Fruit fly (Drosophila melanogaster) whole organism, wandering third instar larva: ENCODE measurements around the gene CG11454.

ENCODE experiments used
- Abd-B ChIP-seq: fragments of >200 bp; optimal IDR thresholded peaks from 2 replicates; lab custom pipeline; 2017; ENCODE audit warnings: missing biosample characterization, missing genetic modification characterization
- CG32264 ChIP-seq: fragments of 200-800 bp; sonication (Bioruptor generic); optimal IDR thresholded peaks from 2 replicates; lab custom pipeline; 2016; ENCODE audit warnings: missing biosample characterization, missing genetic modification characterization
- CG9705 ChIP-seq: fragments of 200-800 bp; sonication (Bioruptor generic); optimal IDR thresholded peaks from 2 replicates; lab custom pipeline; 2018; ENCODE audit warnings: missing biosample characterization, mild to moderate bottlenecking, missing genetic modification characterization
- CrebA ChIP-seq: fragments of 200-800 bp; sonication (Bioruptor generic); optimal IDR thresholded peaks from 2 replicates; lab custom pipeline; 2016; ENCODE audit warnings: missing biosample characterization, mild to moderate bottlenecking, missing genetic modification characterization, borderline replicate concordance
- Dfd ChIP-seq: fragments of >200 bp; optimal IDR thresholded peaks from 2 replicates; lab custom pipeline; 2017; ENCODE audit warnings: missing biosample characterization, missing genetic modification characterization
- Dif ChIP-seq: fragments of 200-275, 200-300 bp; sonication (Bioruptor generic); optimal IDR thresholded peaks from 2 replicates; lab custom pipeline; 2018; ENCODE audit warnings: missing biosample characterization, missing genetic modification characterization; ENCODE audit not compliant: partially characterized antibody
- HLH106 ChIP-seq: fragments of 200-800 bp; optimal IDR thresholded peaks from 3 replicates; lab custom pipeline; 2019; ENCODE audit warnings: missing biosample characterization, mild to moderate bottlenecking, missing genetic modification characterization, moderate library complexity
- Hnf4 ChIP-seq: fragments of 200-800 bp; sonication (Bioruptor generic); optimal IDR thresholded peaks from 2 replicates; lab custom pipeline; 2016; ENCODE audit warnings: missing biosample characterization, mild to moderate bottlenecking, missing genetic modification characterization
- Hr78 ChIP-seq: fragments of >200 bp; optimal IDR thresholded peaks from 2 replicates; lab custom pipeline; 2017; ENCODE audit warnings: missing biosample characterization, missing genetic modification characterization
- Hr83 ChIP-seq: fragments of 200-300 bp; sonication (Bioruptor generic); optimal IDR thresholded peaks from 2 replicates; lab custom pipeline; 2016; ENCODE audit warnings: missing biosample characterization, mild to moderate bottlenecking, missing genetic modification characterization, moderate library complexity; ENCODE audit not compliant: poor library complexity, severe bottlenecking
- Myc ChIP-seq: fragments of >200 bp; optimal IDR thresholded peaks from 2 replicates; lab custom pipeline; 2017
- N ChIP-seq: fragments of >200 bp; optimal IDR thresholded peaks from 2 replicates; lab custom pipeline; 2018; ENCODE audit warnings: missing biosample characterization, missing external identifiers, missing genetic modification characterization
- OdsH ChIP-seq: fragments of 200-800 bp; sonication (Bioruptor generic); optimal IDR thresholded peaks from 2 replicates; lab custom pipeline; 2016; ENCODE audit warnings: missing biosample characterization, mild to moderate bottlenecking, missing genetic modification characterization
- Rel ChIP-seq, 2 experiments: fragments of 200-800 bp; sonication (Bioruptor generic) in 1 of 2; optimal IDR thresholded peaks; 2 replicates in 1 of 2; 3 replicates in 1 of 2; lab custom pipeline; 2016 to 2019; ENCODE audit warnings: mild to moderate bottlenecking in 2 of 2, missing biosample characterization in 2 of 2, missing genetic modification characterization in 2 of 2, moderate library complexity in 1 of 2
- Sp1 ChIP-seq: fragments of 200-800 bp; sonication (Bioruptor generic); optimal IDR thresholded peaks from 3 replicates; lab custom pipeline; 2019; ENCODE audit warnings: missing biosample characterization, mild to moderate bottlenecking, missing genetic modification characterization, moderate library complexity
- Vsx2 ChIP-seq: fragments of 200-300, 225-300 bp; sonication (Bioruptor generic); optimal IDR thresholded peaks from 2 replicates; lab custom pipeline; 2018; ENCODE audit warnings: missing biosample characterization, missing genetic modification characterization; ENCODE audit not compliant: partially characterized antibody
- br ChIP-seq: fragments of 200-800 bp; sonication (Bioruptor generic); optimal IDR thresholded peaks from 2 replicates; lab custom pipeline; 2016; ENCODE audit warnings: missing biosample characterization, missing genetic modification characterization
- brk ChIP-seq: fragments of 200-800 bp; sonication (Bioruptor generic); optimal IDR thresholded peaks from 2 replicates; lab custom pipeline; 2016; ENCODE audit warnings: missing biosample characterization, mild to moderate bottlenecking, missing genetic modification characterization
- dl ChIP-seq, 2 experiments: fragments of 175-275, 200-275 bp in 1 of 2; fragments of 200-275 bp in 1 of 2; sonication (Bioruptor generic); optimal IDR thresholded peaks; lab custom pipeline; 2018; ENCODE audit warnings: mild to moderate bottlenecking in 2 of 2, missing biosample characterization in 2 of 2, missing genetic modification characterization in 2 of 2, moderate library complexity in 2 of 2; ENCODE audit not compliant: partially characterized antibody in 2 of 2, insufficient read depth in 1 of 2
- dmrt93B ChIP-seq: fragments of 200-800 bp; sonication (Bioruptor generic); optimal IDR thresholded peaks from 2 replicates; lab custom pipeline; 2018; ENCODE audit warnings: missing biosample characterization, mild to moderate bottlenecking, missing genetic modification characterization
- ey ChIP-seq: fragments of 200-800 bp; sonication (Bioruptor generic); optimal IDR thresholded peaks from 2 replicates; lab custom pipeline; 2016; ENCODE audit warnings: missing biosample characterization, missing genetic modification characterization
- foxo ChIP-seq, 2 experiments: fragments of 200-800 bp; sonication (Bioruptor generic); optimal IDR thresholded peaks; 2 replicates in 1 of 2; 3 replicates in 1 of 2; lab custom pipeline; 2016 to 2017; ENCODE audit warnings: missing biosample characterization in 2 of 2, missing genetic modification characterization in 2 of 2
- fru ChIP-seq: fragments of 200-800 bp; sonication (Bioruptor generic); optimal IDR thresholded peaks from 3 replicates; lab custom pipeline; 2016; ENCODE audit warnings: missing biosample characterization, mild to moderate bottlenecking, missing genetic modification characterization
- h ChIP-seq: fragments of 200-800 bp; sonication (Bioruptor generic); optimal IDR thresholded peaks from 3 replicates; lab custom pipeline; 2016; ENCODE audit warnings: missing biosample characterization, mild to moderate bottlenecking, missing genetic modification characterization
- jim ChIP-seq: fragments of 175-275, 200-325 bp; sonication (Bioruptor generic); optimal IDR thresholded peaks from 2 replicates; lab custom pipeline; 2016; ENCODE audit warnings: missing biosample characterization, mild to moderate bottlenecking, missing genetic modification characterization
- pan ChIP-seq: fragments of >200 bp; optimal IDR thresholded peaks from 2 replicates; lab custom pipeline; 2017
- psq ChIP-seq: fragments of 200-800 bp; sonication (Bioruptor generic); optimal IDR thresholded peaks from 3 replicates; lab custom pipeline; 2017; ENCODE audit warnings: missing biosample characterization, mild to moderate bottlenecking, missing genetic modification characterization, moderate library complexity
- rgr ChIP-seq: fragments of 200-800 bp; sonication (Bioruptor generic); optimal IDR thresholded peaks from 3 replicates; lab custom pipeline; 2016; ENCODE audit warnings: missing biosample characterization, mild to moderate bottlenecking, missing genetic modification characterization
- sage ChIP-seq: fragments of 200-800 bp; sonication (Bioruptor generic); optimal IDR thresholded peaks from 2 replicates; lab custom pipeline; 2016; ENCODE audit warnings: missing biosample characterization, mild to moderate bottlenecking, missing genetic modification characterization
- sv ChIP-seq: fragments of 200-800 bp; sonication (Bioruptor generic); optimal IDR thresholded peaks from 3 replicates; lab custom pipeline; 2016; ENCODE audit warnings: missing biosample characterization, missing genetic modification characterization
- tai ChIP-seq: sonication (Bioruptor generic); optimal IDR thresholded peaks from 2 replicates; lab custom pipeline; 2016; ENCODE audit warnings: missing biosample characterization, missing genetic modification characterization
- usp ChIP-seq: fragments of >200 bp; optimal IDR thresholded peaks from 2 replicates; lab custom pipeline; 2017; ENCODE audit warnings: missing biosample characterization, missing genetic modification characterization
- woc ChIP-seq: sonication (Bioruptor generic); optimal IDR thresholded peaks from 2 replicates; lab custom pipeline; 2016; ENCODE audit warnings: missing biosample characterization, mild to moderate bottlenecking, missing genetic modification characterization

CG11454 gene

DNA sequence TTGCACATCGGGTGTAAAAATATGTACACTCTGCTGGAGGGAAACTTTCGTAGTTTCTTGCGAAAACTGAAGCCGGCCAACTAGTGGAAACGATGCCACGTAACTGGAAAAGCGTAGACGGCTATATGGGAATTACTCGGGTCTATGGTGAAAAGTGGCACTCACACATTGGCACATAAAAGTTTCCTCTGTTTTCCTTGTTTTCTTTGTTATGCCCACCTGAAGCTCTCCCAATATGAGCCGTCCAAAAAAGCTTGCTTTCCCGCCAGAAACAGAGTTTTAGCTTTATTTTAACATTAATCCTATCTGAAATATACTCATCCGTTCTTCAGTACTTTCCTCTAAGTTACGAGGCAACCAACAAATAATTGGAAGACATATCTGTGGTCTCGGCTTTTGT is 12.4 kb upstream of the CG11454 start, which contains the start of gene CG3164:
Gene CG3164 (minus strand): TSS at position 101 of the 400 bp plus-strand sequence.
- TF ChIP-seq sv (GFP tag; lab: Kevin White, UChicago) (no peak), Hr78 (GFP tag; lab: Kevin White, UChicago) (no peak), brk (GFP tag; lab: Kevin White, UChicago) (no peak), sage (GFP tag; lab: Kevin White, UChicago) (no peak), Myc (no peak), dl (GFP tag; optimal IDR thresholded peaks at IDR 0.05; lab: Kevin White, UChicago; ENCODE audit: insufficient read depth in 1 of 2, partially characterized antibody in 2 of 2) (no peak), N (no peak), CrebA (GFP tag; lab: Kevin White, UChicago) (no peak)

DNA sequence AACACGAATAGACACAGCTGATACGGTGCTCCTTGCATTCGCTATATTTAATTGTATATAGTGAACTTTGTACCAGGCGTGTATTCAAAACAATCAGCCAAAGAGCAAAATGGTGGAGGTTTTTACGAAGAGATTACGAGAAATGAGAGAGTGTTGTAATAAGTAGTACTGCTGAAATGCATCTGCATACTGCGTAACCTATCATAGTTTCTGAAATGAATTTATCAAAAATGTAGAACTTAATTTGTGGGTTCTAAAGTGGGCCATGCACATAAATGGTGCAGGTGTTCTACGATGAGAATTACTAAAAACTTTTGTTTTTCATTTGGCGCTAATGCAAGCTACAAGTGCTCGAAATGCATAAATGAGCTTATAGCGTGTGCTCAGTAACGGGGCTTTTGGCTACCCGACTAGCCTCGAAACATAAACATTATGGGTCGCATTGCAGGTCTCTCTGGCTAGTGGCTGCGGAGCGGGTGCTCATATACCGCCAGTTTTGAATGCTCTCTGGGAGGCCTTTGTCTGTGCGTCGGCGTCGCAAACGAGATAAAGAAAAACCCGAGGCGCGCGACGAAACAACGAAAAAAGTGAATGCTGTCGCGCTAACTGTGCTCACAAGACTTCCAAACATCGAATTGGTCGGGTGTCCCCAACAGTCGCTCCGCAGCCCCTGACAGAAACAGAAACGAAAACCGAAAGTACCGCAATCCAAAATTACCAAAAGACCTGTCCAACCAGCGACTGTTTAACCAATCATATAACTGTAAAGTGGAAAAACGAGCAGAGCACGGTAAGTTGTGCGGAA is 11.5 kb upstream of the CG11454 start, which contains the start of gene Gs1:
Gene Gs1 (plus strand): TSS at position 612 of the 805 bp plus-strand sequence.
- TF ChIP-seq usp (GFP tag; lab: Kevin White, UChicago) = no peak
- no peak for TF ChIP-seq Rel (GFP tag; optimal IDR thresholded peaks at IDR 0.05; lab: Kevin White, UChicago)
- TF ChIP-seq Rel (tag; optimal IDR thresholded peaks at IDR 0.05; lab: Kevin White, UChicago) = peak; percentile 68
- peak; percentile 42 for TF ChIP-seq Hnf4 (GFP tag; lab: Kevin White, UChicago)
- no peak for TF ChIP-seq sv (GFP tag; lab: Kevin White, UChicago)
- peak; percentile 59 for TF ChIP-seq Sp1
- no peak for TF ChIP-seq CG32264 (GFP tag; lab: Kevin White, UChicago)
- peak; percentile 55 for TF ChIP-seq h (GFP tag; lab: Kevin White, UChicago)
- peak; percentile 45 for TF ChIP-seq rgr (GFP tag; lab: Kevin White, UChicago)
- peak; percentile 14 for TF ChIP-seq OdsH (GFP tag; lab: Kevin White, UChicago)
- peak; percentile 66 to 89 for TF ChIP-seq dl (GFP tag; optimal IDR thresholded peaks at IDR 0.05; lab: Kevin White, UChicago; ENCODE audit: insufficient read depth in 1 of 2, partially characterized antibody in 2 of 2)
- TF ChIP-seq foxo (GFP tag; optimal IDR thresholded peaks at IDR 0.05; lab: Kevin White, UChicago) = peak in 1 of 2 experiments; percentile 15
- peak; percentile 41 for TF ChIP-seq Hr83 (GFP tag; lab: Kevin White, UChicago)
- TF ChIP-seq br (GFP tag; lab: Kevin White, UChicago) = peak; percentile 43
- TF ChIP-seq Dif (GFP tag; lab: Kevin White, UChicago) = peak; percentile 90

DNA sequence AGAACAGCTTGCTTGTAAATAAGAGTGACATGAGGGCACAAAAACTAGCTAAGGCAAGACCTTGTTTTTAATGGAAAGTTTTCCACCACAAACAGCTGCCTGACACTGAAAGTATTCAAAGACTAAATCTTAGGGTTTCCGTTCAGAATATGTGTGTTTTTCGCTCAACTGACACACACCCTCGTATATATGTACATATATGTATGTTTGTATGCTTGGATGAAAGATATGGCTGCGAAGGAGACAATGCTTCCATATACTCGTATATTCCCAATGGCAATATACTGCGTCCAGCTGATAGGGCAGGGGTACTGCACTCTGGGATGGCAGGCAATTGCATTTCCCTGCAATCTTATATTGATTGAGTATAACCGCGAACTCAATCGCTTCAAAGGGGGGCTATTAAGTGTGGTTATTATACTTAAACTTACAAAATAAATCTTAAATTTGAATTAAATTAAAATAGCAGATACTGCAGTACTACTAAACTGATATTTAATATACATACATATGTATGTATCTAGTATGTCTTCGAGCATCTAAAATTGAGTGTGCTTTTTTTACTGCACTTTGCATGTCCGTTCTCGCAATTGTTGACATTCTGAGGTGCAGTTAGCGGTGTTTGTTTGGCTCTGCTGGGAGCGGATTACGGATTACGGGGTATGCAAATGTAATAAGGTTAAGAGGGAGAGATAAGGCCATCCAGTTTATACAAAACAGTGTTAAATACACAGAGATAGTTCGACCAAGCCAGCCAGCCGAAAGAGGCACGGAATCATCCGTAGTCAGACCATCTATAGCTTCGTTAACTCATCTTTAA is 8.3 kb upstream of the CG11454 start:
- TF ChIP-seq Rel (GFP tag; optimal IDR thresholded peaks at IDR 0.05; lab: Kevin White, UChicago) (no peak), Rel (tag; optimal IDR thresholded peaks at IDR 0.05; lab: Kevin White, UChicago) (peak; percentile 22), N (no peak), Dfd (no peak)
- TF ChIP-seq, all 38 proteins: peak for 1

DNA sequence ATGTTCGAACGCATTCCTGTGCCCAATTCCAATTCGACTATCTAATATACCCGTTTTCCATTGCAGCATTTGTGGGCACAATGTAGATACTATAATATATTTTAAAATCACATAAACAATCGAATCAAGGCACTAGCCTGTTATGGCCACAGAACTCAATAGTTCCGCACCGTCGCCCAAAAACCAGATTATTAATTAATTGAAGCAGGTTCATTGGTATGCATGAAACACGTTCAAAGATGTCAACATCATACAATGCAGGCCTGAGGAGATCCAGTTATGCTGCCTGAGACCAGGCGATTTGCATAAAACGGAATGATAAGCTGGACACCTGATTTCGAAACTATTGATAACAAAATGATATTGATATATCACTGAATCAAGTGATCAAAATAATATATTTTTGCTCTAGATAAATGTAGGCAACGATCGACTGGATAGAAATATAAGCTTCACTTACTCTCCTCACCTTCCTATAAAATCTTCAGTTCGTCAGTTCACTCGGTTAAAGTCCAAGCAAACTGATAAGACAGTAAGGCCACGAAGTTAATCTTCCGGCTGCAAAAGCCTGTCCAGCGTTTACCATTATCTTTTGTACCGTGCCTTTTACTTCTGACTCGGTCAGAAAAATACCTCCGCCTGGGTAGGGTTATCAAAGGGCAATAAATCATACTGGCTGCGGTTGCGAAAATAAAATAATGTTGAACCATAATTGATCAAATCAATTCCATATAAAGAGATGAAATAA is 7.6 kb upstream of the CG11454 start:
- TF ChIP-seq N (no peak), jim (GFP tag; lab: Kevin White, UChicago) (no peak), OdsH (GFP tag; lab: Kevin White, UChicago) (no peak), psq (no peak), HLH106 (tag; lab: Kevin White, UChicago) (no peak), Rel (GFP tag; optimal IDR thresholded peaks at IDR 0.05; lab: Kevin White, UChicago) (no peak), Rel (tag; optimal IDR thresholded peaks at IDR 0.05; lab: Kevin White, UChicago) (peak; percentile 20), fru (GFP tag; lab: Kevin White, UChicago) (peak; percentile 47), Hnf4 (GFP tag; lab: Kevin White, UChicago) (peak; percentile 62), Hr83 (GFP tag; lab: Kevin White, UChicago) (no peak), ey (no peak), CG9705 (GFP tag; lab: Kevin White, UChicago) (no peak), CG32264 (GFP tag; lab: Kevin White, UChicago) (no peak), pan (lab: Kevin White, UChicago) (no peak), tai (no peak), Sp1 (no peak), Dif (GFP tag; lab: Kevin White, UChicago) (no peak), Abd-B (no peak), dmrt93B (GFP tag; lab: Kevin White, UChicago) (no peak), brk (GFP tag; lab: Kevin White, UChicago) (no peak), woc (GFP tag; lab: Kevin White, UChicago) (no peak), Vsx2 (GFP tag; lab: Kevin White, UChicago) (no peak)
